Worm (Caenorhabditis elegans) whole organism, L2 larva: Measurements from ENCODE around the gene F47B8.14.

Experiments
- F13H6.1 ChIP-seq: sonication (generic microtip); optimal IDR thresholded peaks from 2 replicates; lab custom pipeline; 2016; ENCODE audit warnings: missing genetic modification characterization, missing compliant biosample characterization
- ZK546.5 ChIP-seq: sonication (generic microtip); optimal IDR thresholded peaks from 2 replicates; lab custom pipeline; 2017; ENCODE audit warnings: missing biosample characterization, missing genetic modification characterization
- ama-1 ChIP-seq: fragments of 150-350 bp; optimal IDR thresholded peaks from 2 replicates; lab custom pipeline; 2018; ENCODE audit warnings: inconsistent platforms
- blmp-1 ChIP-seq: sonication (generic microtip); optimal IDR thresholded peaks from 2 replicates; lab custom pipeline; 2017; ENCODE audit warnings: missing genetic modification characterization, mild to moderate bottlenecking, missing compliant biosample characterization, antibody characterized with exemption, moderate library complexity; ENCODE audit not compliant: insufficient read depth
- dmd-4 ChIP-seq: sonication (generic microtip); optimal IDR thresholded peaks from 2 replicates; lab custom pipeline; 2017; ENCODE audit warnings: missing biosample characterization, missing genetic modification characterization
- egl-27 ChIP-seq: sonication (generic microtip); optimal IDR thresholded peaks from 3 replicates; lab custom pipeline; 2017; ENCODE audit warnings: missing biosample characterization, missing genetic modification reagents, missing genetic modification characterization
- fos-1 ChIP-seq: fragments of 150-350 bp; optimal IDR thresholded peaks from 2 replicates; lab custom pipeline; 2014; ENCODE audit warnings: missing biosample characterization, missing genetic modification characterization
- lin-11 ChIP-seq: fragments of 150-350 bp; sonication (generic microtip); optimal IDR thresholded peaks from 2 replicates; lab custom pipeline; 2014; ENCODE audit warnings: missing biosample characterization, missing genetic modification characterization, inconsistent platforms, mixed read lengths
- lin-39 ChIP-seq: fragments of 150-350 bp; optimal IDR thresholded peaks from 2 replicates; lab custom pipeline; 2014; ENCODE audit warnings: missing biosample characterization, missing genetic modification reagents, missing genetic modification characterization
- mbf-1 ChIP-seq: sonication (generic microtip); optimal IDR thresholded peaks from 2 replicates; lab custom pipeline; 2017; ENCODE audit warnings: missing biosample characterization, missing genetic modification characterization
- mdl-1 ChIP-seq, 2 experiments: fragments of 150-350 bp in 1 of 2; sonication (generic microtip) in 1 of 2; optimal IDR thresholded peaks; 2 replicates each; lab custom pipeline; 2017; ENCODE audit warnings: missing biosample characterization in 2 of 2, missing genetic modification characterization in 2 of 2
- nhr-10 ChIP-seq: sonication (generic microtip); optimal IDR thresholded peaks from 2 replicates; lab custom pipeline; 2017; ENCODE audit warnings: missing biosample characterization, missing genetic modification characterization
- nhr-12 ChIP-seq: fragments of 150-350 bp; optimal IDR thresholded peaks from 2 replicates; lab custom pipeline; 2014; ENCODE audit warnings: missing biosample characterization, missing genetic modification characterization
- snpc-4 ChIP-seq: fragments of 150-350 bp; optimal IDR thresholded peaks from 2 replicates; lab custom pipeline; 2014; ENCODE audit warnings: missing biosample characterization, missing genetic modification characterization

DNA sequence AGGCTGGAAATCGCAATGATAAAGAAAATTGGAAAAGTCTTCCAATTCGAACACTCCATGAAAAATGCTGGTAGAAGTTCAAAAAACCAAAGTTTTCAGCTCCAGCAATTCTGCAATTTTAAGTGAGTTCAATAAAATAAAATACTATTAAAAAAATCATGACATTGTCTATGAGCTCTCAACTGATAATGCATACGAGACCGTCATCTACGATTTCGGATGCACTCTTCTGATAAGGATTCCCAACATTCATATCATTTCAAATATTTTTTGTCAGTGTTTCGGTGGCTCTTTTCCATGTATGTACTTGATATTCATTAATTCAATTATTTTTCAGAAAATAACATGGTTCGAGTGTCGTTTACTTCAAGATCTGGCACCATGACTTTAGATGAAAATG, 19.3 kb upstream of the F47B8.14 start, which contains the start of gene F14D7.6:
- TF ChIP-seq mdl-1 (tag; optimal IDR thresholded peaks at IDR 0.05; lab: Kevin White, UChicago) (no peak), mbf-1 (tag; lab: Kevin White, UChicago) (no peak), nhr-12 (tag; lab: Kevin White, UChicago) (no peak), blmp-1 (no peak), fos-1 (tag; lab: Kevin White, UChicago) (peak; percentile 52), egl-27 (no peak), dmd-4 (tag; lab: Kevin White, UChicago) (no peak), F13H6.1 (tag; lab: Kevin White, UChicago) (no peak), nhr-10 (tag; lab: Kevin White, UChicago) (no peak), ZK546.5 (tag; lab: Kevin White, UChicago) (no peak), ama-1 (lab: Kevin White, UChicago) (no peak), snpc-4 (tag; lab: Kevin White, UChicago) (no peak), lin-11 (tag; lab: Kevin White, UChicago) (no peak), lin-39 (tag; lab: Kevin White, UChicago) (no peak)
